Worm (Caenorhabditis elegans): ENCODE results near the gene npr-31.

DNA sequence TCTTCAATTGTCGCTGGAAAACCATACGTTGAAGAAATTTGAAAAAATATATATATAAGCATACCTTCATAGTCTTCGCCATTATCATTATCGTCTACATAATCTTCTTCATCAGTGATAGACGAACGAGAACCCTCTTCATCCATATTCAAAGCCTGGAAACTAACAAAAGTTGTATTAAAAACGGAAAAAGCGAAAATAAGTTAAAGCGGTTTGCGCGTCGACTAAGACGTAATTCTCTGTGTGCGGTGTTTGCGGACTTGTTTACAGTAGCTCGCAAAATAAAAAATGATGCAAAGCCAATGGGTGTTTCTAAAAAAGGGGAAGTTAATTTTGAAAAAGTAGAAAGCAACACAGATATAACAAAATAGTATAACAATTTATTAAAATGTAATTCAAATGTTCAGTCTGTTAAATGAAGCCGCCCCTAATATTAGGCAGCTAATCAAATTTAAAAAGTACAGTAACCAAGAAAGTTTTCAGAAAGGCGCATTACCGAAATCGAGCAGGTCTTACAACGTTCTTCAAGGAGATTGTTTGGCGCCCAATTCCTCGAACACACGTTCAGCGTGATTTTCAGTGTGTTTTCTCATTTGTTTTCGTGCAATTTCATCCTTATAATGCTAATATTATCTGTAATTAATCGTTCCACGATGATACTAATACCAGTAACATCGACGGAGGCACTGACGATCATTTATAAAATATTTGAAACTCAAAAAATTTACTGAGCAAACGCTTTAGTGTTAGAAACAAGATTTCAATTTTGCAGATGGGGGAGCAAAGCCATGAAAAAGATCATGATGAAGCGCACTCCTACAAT is 12.3 kb upstream of the npr-31 start, which contains the start of the genes T07F8.4 and gld-3:
- TF ChIP-seq nhr-237 (tag; optimal IDR thresholded peaks at IDR 0.05) (no peak), mdl-1 (tag; optimal IDR thresholded peaks at IDR 0.05) (no peak), unc-62 (GFP tag; optimal IDR thresholded peaks at IDR 0.05) (no peak), nhr-25 (tag; optimal IDR thresholded peaks at IDR 0.05) (no peak), elt-3 (tag; optimal IDR thresholded peaks at IDR 0.05) (no peak), nhr-6 (tag; optimal IDR thresholded peaks at IDR 0.05) (no peak), nhr-77 (tag; optimal IDR thresholded peaks at IDR 0.05) (no peak)
